Fruit fly (Drosophila melanogaster): ENCODE data around the gene jar.

Gene jar

DNA sequence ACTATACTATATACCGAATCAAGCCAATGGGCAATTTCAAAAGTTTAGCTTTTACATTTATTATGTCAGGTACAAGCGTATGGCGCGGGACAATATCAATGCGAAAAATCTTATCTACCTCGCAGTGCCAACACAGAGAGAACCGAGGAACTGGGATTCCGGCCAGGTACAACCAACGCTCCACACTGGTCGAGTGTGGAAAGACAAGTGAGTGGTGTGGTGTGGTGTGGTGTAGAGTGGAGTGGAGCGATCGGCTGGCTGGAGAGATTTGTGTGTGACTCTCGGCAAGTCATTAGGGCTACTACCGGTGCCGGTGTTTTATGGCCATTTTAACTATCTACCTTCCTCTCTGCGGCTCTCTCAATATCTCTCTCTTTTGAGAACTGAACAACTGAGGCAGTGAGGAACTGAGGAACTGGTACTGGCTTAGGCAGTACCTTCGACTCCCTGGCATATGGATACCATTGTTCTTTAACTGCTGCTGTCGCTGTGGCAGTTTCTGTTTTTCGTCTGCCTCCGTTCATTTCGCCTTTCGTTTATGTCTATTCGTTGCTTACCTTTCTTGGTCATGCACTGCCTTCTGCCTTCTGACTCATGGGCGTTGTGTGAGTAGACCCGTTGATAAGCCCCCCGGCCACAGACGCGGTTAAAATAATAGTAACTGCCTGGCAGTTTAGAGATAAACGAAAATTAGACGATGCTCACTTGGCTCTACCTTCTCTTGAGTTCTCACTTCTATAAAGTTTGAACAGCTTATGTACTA is 11.6 kb downstream of the jar start (continued):
- TF ChIP-seq Ets96B (tag; optimal IDR thresholded peaks at IDR 0.05) (peak; percentile 97), Hr38 (GFP tag; optimal IDR thresholded peaks at IDR 0.05) (no peak), CG8119 (GFP tag; IDR thresholded peaks at IDR 0.05) (peak; percentile 88), fd85E (GFP tag; optimal IDR thresholded peaks at IDR 0.05) (peak; percentile 82), salr (GFP tag; optimal IDR thresholded peaks at IDR 0.05) (peak; percentile 85 to 97), vri (GFP tag; optimal IDR thresholded peaks at IDR 0.05) (peak; percentile 88), Eip75B (GFP tag; optimal IDR thresholded peaks at IDR 0.05) (peak; percentile 97), CG11294 (GFP tag; IDR thresholded peaks at IDR 0.05) (peak; percentile 87), acj6 (GFP tag; optimal IDR thresholded peaks at IDR 0.05) (peak; percentile 96), Gug (GFP tag; IDR thresholded peaks at IDR 0.05) (peak; percentile 90)

DNA sequence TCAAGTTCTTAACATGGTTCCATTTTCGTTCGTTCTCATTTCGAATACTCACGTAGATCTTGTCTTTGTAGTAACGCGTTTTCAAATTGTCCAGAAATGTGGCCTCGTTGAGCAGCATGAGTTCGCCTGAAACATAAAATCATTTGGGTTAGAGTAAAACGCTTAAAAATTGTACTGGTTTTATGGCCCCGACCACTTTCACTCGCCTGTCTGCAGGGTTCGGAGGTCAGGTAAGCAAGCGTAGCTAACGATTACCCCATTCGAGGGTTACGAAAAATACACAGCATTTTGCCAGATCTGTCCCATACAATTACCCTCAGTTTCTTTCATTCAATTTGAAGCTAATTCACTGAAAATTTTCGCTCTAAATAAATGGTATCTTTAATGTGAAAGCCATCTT is 12.7 kb downstream of the jar start:
- TF ChIP-seq pdm3 (GFP tag; optimal IDR thresholded peaks at IDR 0.05) (no peak), dsx (GFP tag; optimal IDR thresholded peaks at IDR 0.05; ENCODE audit: poor library complexity, severe bottlenecking) (no peak), CG1621 (tag; optimal IDR thresholded peaks at IDR 0.05) (no peak), Blimp-1 (GFP tag; optimal IDR thresholded peaks at IDR 0.05) (no peak), Sox15 (GFP tag; optimal IDR thresholded peaks at IDR 0.05) (no peak), eg (GFP tag; IDR thresholded peaks at IDR 0.05) (no peak), fd59A (GFP tag; optimal IDR thresholded peaks at IDR 0.05) (no peak), vri (GFP tag; optimal IDR thresholded peaks at IDR 0.05) (no peak), CG6792 (GFP tag; optimal IDR thresholded peaks at IDR 0.05) (no peak), CG10631 (GFP tag; optimal IDR thresholded peaks at IDR 0.05) (no peak), CG10669 (GFP tag; optimal IDR thresholded peaks at IDR 0.05) (no peak), CG8632 (GFP tag; optimal IDR thresholded peaks at IDR 0.05) (no peak), CG11294 (GFP tag; IDR thresholded peaks at IDR 0.05) (no peak), spab (GFP tag; optimal IDR thresholded peaks at IDR 0.05) (no peak)

dm6 chr3R:24252494-24252893 is 18.5 kb downstream of the jar start, which contains the start of gene beta-PheRS:
Gene beta-PheRS, minus strand, starts transcription at chr3R:24252679.
- TF ChIP-seq esn (GFP tag; optimal IDR thresholded peaks at IDR 0.05) (peak; percentile 52), CG11902 (GFP tag; optimal IDR thresholded peaks at IDR 0.05) (peak; percentile 18), CG8319 (GFP tag; optimal IDR thresholded peaks at IDR 0.05) (peak; percentile 99), topi (GFP tag; optimal IDR thresholded peaks at IDR 0.05) (no peak), CG11294 (GFP tag; IDR thresholded peaks at IDR 0.05) (peak; percentile 26; the same call in 1 of the 2 replicates), lz (GFP tag; optimal IDR thresholded peaks at IDR 0.05) (peak; percentile 46), CG31627 (GFP tag; optimal IDR thresholded peaks at IDR 0.05) (peak; percentile 73), Eip78C (GFP tag) (no peak)

- TF ChIP-seq CG6808 (GFP tag; optimal IDR thresholded peaks at IDR 0.05) (peak; percentile 93), CG32006 (GFP tag; optimal IDR thresholded peaks at IDR 0.05) (no peak)
Observed at dm6 chr3R:24234721-24235120, 36.3 kb downstream of the jar start.

DNA sequence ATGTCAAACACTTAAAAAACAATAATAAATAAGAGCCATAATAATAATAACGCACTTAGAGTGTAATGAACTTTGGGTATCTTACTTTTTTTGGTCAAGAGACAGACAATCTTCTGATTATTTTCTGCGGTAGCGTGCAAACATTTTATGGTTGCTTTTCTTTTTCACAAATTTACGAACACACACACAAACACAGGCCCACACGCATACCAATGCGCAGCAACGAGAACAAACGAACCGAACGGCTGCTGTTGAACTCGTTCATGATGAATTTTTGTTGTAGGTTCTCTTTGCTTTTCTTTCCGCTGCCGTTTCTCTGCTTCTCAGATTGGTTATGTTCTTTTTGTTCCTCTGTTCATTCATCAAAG is 36.9 kb downstream of the jar start:
- no peak for TF ChIP-seq CG4318 (GFP tag; optimal IDR thresholded peaks at IDR 0.05)
- TF ChIP-seq CG11762 (GFP tag; optimal IDR thresholded peaks at IDR 0.05; ENCODE audit: insufficient read depth), result no peak
- TF ChIP-seq net (GFP tag; optimal IDR thresholded peaks at IDR 0.05), result no peak
